Worm (Caenorhabditis elegans): Measurements from ENCODE around the gene EGAP4.1.
A peak's percentile ranks its signal among the peaks of the same experiment; 100 is the strongest.

The EGAP4.1 gene

ce11 chrX:8727306-8727705 lies at the start of gene EGAP4.1:
TSS of gene EGAP4.1 (minus strand) at chrX:8727406.
- no peak for TF ChIP-seq hlh-6 (tag; optimal IDR thresholded peaks at IDR 0.05)
- TF ChIP-seq nfya-1 (tag; optimal IDR thresholded peaks at IDR 0.05): no peak
- TF ChIP-seq Y22D7AL.16 (tag; optimal IDR thresholded peaks at IDR 0.05): no peak
- no peak for TF ChIP-seq elt-2 (tag; optimal IDR thresholded peaks at IDR 0.05)
- peak; percentile 13 for TF ChIP-seq ceh-18 (tag; optimal IDR thresholded peaks at IDR 0.05)
- no peak for TF ChIP-seq T23F11.4 (GFP tag; optimal IDR thresholded peaks at IDR 0.05)
- TF ChIP-seq ceh-19 (GFP tag; optimal IDR thresholded peaks at IDR 0.05): no peak

- TF ChIP-seq unc-42 (tag; optimal IDR thresholded peaks at IDR 0.05): peak; percentile 93
- no peak for TF ChIP-seq che-1 (tag; optimal IDR thresholded peaks at IDR 0.05)
These were observed 43.1 kb upstream of the EGAP4.1 start for ce11 chrX:8770316-8770715.

ce11 chrX:8764044-8764443 lies 36.8 kb upstream of the EGAP4.1 start:
- no peak for TF ChIP-seq zip-5 (tag; optimal IDR thresholded peaks at IDR 0.05)
- TF ChIP-seq nhr-11 (tag; optimal IDR thresholded peaks at IDR 0.05): no peak
- no peak for TF ChIP-seq madf-2 (tag; optimal IDR thresholded peaks at IDR 0.05)
- no peak for TF ChIP-seq fax-1 (tag; optimal IDR thresholded peaks at IDR 0.05)
- TF ChIP-seq hlh-13 (GFP tag; optimal IDR thresholded peaks at IDR 0.05): no peak
- no peak for TF ChIP-seq pros-1 (tag; optimal IDR thresholded peaks at IDR 0.05)
- no peak for TF ChIP-seq tbx-2 (tag; optimal IDR thresholded peaks at IDR 0.05)
- TF ChIP-seq hlh-15 (tag; optimal IDR thresholded peaks at IDR 0.05): no peak

ce11 chrX:8763607-8764006 lies 36.4 kb upstream of the EGAP4.1 start, which contains the start of gene zig-12:
TSS of gene zig-12 (plus strand) at chrX:8763907.
- no peak for TF ChIP-seq ceh-30 (tag; optimal IDR thresholded peaks at IDR 0.05)
- TF ChIP-seq ceh-18 (tag; optimal IDR thresholded peaks at IDR 0.05): no peak
- TF ChIP-seq fkh-6 (tag; optimal IDR thresholded peaks at IDR 0.05): no peak
- TF ChIP-seq odd-2 (tag; optimal IDR thresholded peaks at IDR 0.05): no peak
- no peak for TF ChIP-seq pqm-1 (tag; optimal IDR thresholded peaks at IDR 0.05)
- TF ChIP-seq hlh-6 (tag; optimal IDR thresholded peaks at IDR 0.05): no peak
- no peak for TF ChIP-seq dve-1 (tag; optimal IDR thresholded peaks at IDR 0.05)
- TF ChIP-seq ttx-3 (tag; optimal IDR thresholded peaks at IDR 0.05): no peak
- TF ChIP-seq nhr-232 (tag; optimal IDR thresholded peaks at IDR 0.05): no peak
- TF ChIP-seq ceh-2 (tag; optimal IDR thresholded peaks at IDR 0.05): no peak
- no peak for TF ChIP-seq unc-42 (tag; optimal IDR thresholded peaks at IDR 0.05)
- no peak for TF ChIP-seq K02D7.2 (tag; optimal IDR thresholded peaks at IDR 0.05)
- TF ChIP-seq che-1 (tag; optimal IDR thresholded peaks at IDR 0.05): no peak
- no peak for TF ChIP-seq ahr-1 (tag; optimal IDR thresholded peaks at IDR 0.05)
- TF ChIP-seq fkh-10 (GFP tag; optimal IDR thresholded peaks at IDR 0.05): no peak

- TF ChIP-seq ceh-18 (tag; optimal IDR thresholded peaks at IDR 0.05): peak; percentile 58
- peak; percentile 8 for TF ChIP-seq rnt-1 (tag; optimal IDR thresholded peaks at IDR 0.05)
- TF ChIP-seq elt-2 (tag; optimal IDR thresholded peaks at IDR 0.05): no peak
- peak; percentile 9 for TF ChIP-seq unc-55 (GFP tag; optimal IDR thresholded peaks at IDR 0.05)
These were observed 35.7 kb upstream of the EGAP4.1 start for ce11 chrX:8762927-8763326.

ce11 chrX:8761497-8761896 lies 34.3 kb upstream of the EGAP4.1 start, which contains the start of gene M02D8.5:
TSS of gene M02D8.5 (minus strand) at chrX:8761597.
- TF ChIP-seq elt-2 (tag; optimal IDR thresholded peaks at IDR 0.05) (no peak), unc-55 (GFP tag; optimal IDR thresholded peaks at IDR 0.05) (no peak), fax-1 (tag; optimal IDR thresholded peaks at IDR 0.05) (no peak), nhr-11 (tag; optimal IDR thresholded peaks at IDR 0.05) (no peak), unc-86 (tag; optimal IDR thresholded peaks at IDR 0.05) (no peak), npax-4 (tag; optimal IDR thresholded peaks at IDR 0.05) (no peak), C38D4.7 (GFP tag; optimal IDR thresholded peaks at IDR 0.05) (no peak), ceh-34 (tag; optimal IDR thresholded peaks at IDR 0.05) (no peak), ama-1 (optimal IDR thresholded peaks at IDR 0.05) (no peak), pat-9 (tag; optimal IDR thresholded peaks at IDR 0.05) (no peak), eyg-1 (tag; optimal IDR thresholded peaks at IDR 0.05) (no peak), hlh-8 (tag; optimal IDR thresholded peaks at IDR 0.05) (no peak), hlh-6 (tag; optimal IDR thresholded peaks at IDR 0.05) (no peak)

Measured in whole organism, late embryonic.